Worm (Caenorhabditis elegans) whole organism, L4 larva: ENCODE data around the gene C29E4.9.

Experiments used
- aly-2 ChIP-seq: sonication (generic microtip); optimal IDR thresholded peaks from 2 replicates; lab custom pipeline; 2018; ENCODE audit warnings: missing biosample characterization, missing genetic modification characterization
- fkh-10 ChIP-seq: fragments of 150-350 bp; optimal IDR thresholded peaks from 2 replicates; lab custom pipeline; 2014; ENCODE audit warnings: missing biosample characterization, missing genetic modification reagents, missing genetic modification characterization
- gei-8 ChIP-seq: fragments of 200-800 bp; sonication (Bioruptor generic); optimal IDR thresholded peaks from 2 replicates; lab custom pipeline; 2018; ENCODE audit warnings: mild to moderate bottlenecking, missing genetic modification characterization, missing compliant biosample characterization
- jun-1 ChIP-seq: fragments of 150-350 bp; optimal IDR thresholded peaks from 2 replicates; lab custom pipeline; 2014; ENCODE audit warnings: missing biosample characterization, missing genetic modification reagents, missing genetic modification characterization
- mdl-1 ChIP-seq, 2 experiments: fragments of 150-350 bp in 1 of 2; sonication (generic microtip) in 1 of 2; optimal IDR thresholded peaks; 2 replicates each; lab custom pipeline; 2014 to 2017; ENCODE audit warnings: missing biosample characterization in 2 of 2, missing genetic modification characterization in 2 of 2
- nhr-102 ChIP-seq: sonication (generic microtip); optimal IDR thresholded peaks from 2 replicates; lab custom pipeline; 2016; ENCODE audit warnings: mild to moderate bottlenecking, missing genetic modification characterization, moderate library complexity, missing compliant biosample characterization
- nhr-11 ChIP-seq: fragments of 150-350 bp; optimal IDR thresholded peaks from 2 replicates; lab custom pipeline; 2014; ENCODE audit warnings: missing biosample characterization, missing genetic modification characterization
- nhr-28 ChIP-seq: fragments of 150-350 bp; optimal IDR thresholded peaks from 2 replicates; lab custom pipeline; 2014; ENCODE audit warnings: missing biosample characterization, missing genetic modification characterization
- nhr-42 ChIP-seq: fragments of 200-800 bp; sonication (Bioruptor generic); IDR thresholded peaks from 2 replicates; pipeline ENCODE4 v1.3.6; 2022; ENCODE audit warnings: missing genetic modification characterization, missing compliant biosample characterization
- spr-3 ChIP-seq: fragments of 200-800 bp; sonication (Bioruptor generic); optimal IDR thresholded peaks from 2 replicates; lab custom pipeline; 2018; ENCODE audit warnings: mild to moderate bottlenecking, missing genetic modification characterization, missing compliant biosample characterization
- tag-97 ChIP-seq: fragments of 200-800 bp; sonication (Bioruptor generic); IDR thresholded peaks from 2 replicates; pipeline ENCODE4 v1.3.6; 2022; ENCODE audit warnings: missing genetic modification characterization, missing compliant biosample characterization

- TF ChIP-seq aly-2 (tag; lab: Kevin White, UChicago) (no peak), jun-1 (no peak), mdl-1 (tag; optimal IDR thresholded peaks at IDR 0.05; lab: Kevin White, UChicago) (no peak), nhr-42 (no peak), nhr-11 (tag; lab: Kevin White, UChicago) (no peak), tag-97 (GFP tag; lab: Robert Waterston, UW) (no peak), nhr-102 (tag; lab: Kevin White, UChicago) (no peak), nhr-28 (tag; lab: Kevin White, UChicago) (no peak), fkh-10 (GFP tag; lab: Kevin White, UChicago) (no peak), spr-3 (GFP tag; lab: Kevin White, UChicago) (no peak), gei-8 (GFP tag; lab: Kevin White, UChicago) (no peak)
These were observed 47.2 kb upstream of the C29E4.9 start, which contains the start of gene C06G4.6 for ce11 chrIII:8004091-8004490.
